Worm (Caenorhabditis elegans) whole organism, L1 larva: ENCODE results near the gene sru-37.

Experiments
- C04F5.9 ChIP-seq: sonication (generic microtip); optimal IDR thresholded peaks from 2 replicates; lab custom pipeline; 2016; ENCODE audit warnings: missing genetic modification characterization, missing compliant biosample characterization
- aly-2 ChIP-seq: fragments of 150-350 bp; optimal IDR thresholded peaks from 2 replicates; lab custom pipeline; 2014; ENCODE audit warnings: missing biosample characterization, missing genetic modification characterization
- ceh-88 ChIP-seq: fragments of 200-800 bp; sonication (Bioruptor generic); IDR thresholded peaks from 2 replicates; pipeline ENCODE4 v1.3.6; 2022; ENCODE audit warnings: missing genetic modification characterization, missing compliant biosample characterization
- fkh-10 ChIP-seq: sonication (generic microtip); optimal IDR thresholded peaks from 2 replicates; lab custom pipeline; 2017; ENCODE audit warnings: missing biosample characterization, missing genetic modification reagents, missing genetic modification characterization
- fkh-4 ChIP-seq: sonication (generic microtip); optimal IDR thresholded peaks from 2 replicates; lab custom pipeline; 2016; ENCODE audit warnings: missing compliant biosample characterization, missing genetic modification characterization, borderline replicate concordance
- mab-9 ChIP-seq: fragments of 200-800 bp; sonication (Bioruptor generic); IDR thresholded peaks from 2 replicates; pipeline ENCODE4 v1.3.6; 2022; ENCODE audit warnings: missing genetic modification reagents, missing genetic modification characterization, missing compliant biosample characterization
- nhr-90 ChIP-seq: sonication (generic microtip); optimal IDR thresholded peaks from 2 replicates; lab custom pipeline; 2016; ENCODE audit warnings: mild to moderate bottlenecking, missing genetic modification characterization, missing compliant biosample characterization; ENCODE audit not compliant: poor library complexity
- unc-62 ChIP-seq: fragments of 150-350 bp; optimal IDR thresholded peaks from 2 replicates; lab custom pipeline; 2014; ENCODE audit warnings: missing biosample characterization, missing genetic modification reagents, missing genetic modification characterization
- ztf-11 ChIP-seq, 2 experiments: sonication (generic microtip); optimal IDR thresholded peaks; 2 replicates each; lab custom pipeline; 2016 to 2017; ENCODE audit warnings: missing genetic modification characterization in 2 of 2, missing biosample characterization in 1 of 2, missing compliant biosample characterization in 1 of 2

DNA sequence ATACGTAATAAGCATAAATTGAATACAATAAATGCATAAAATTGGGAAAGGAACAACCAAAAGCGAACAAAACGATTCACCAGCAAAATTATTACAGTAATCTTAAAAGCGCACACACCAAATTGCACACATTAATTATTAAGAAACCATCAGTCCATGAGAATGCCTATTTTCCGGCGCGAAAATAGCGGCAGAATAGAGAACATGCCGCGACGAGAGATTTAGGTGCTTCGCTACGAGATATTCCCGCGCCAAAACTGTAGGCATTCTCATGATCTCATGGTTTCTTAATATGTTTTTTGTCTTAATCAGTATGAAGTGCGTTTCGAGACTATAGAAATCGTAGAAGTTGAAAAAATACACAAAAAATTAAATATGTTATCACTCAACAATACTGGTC is 21.0 kb upstream of the sru-37 start:
- TF ChIP-seq ceh-88 (GFP tag; lab: Robert Waterston, UW) (no peak), unc-62 (GFP tag; lab: Kevin White, UChicago) (no peak), nhr-90 (tag; lab: Kevin White, UChicago) (no peak), aly-2 (no peak), fkh-4 (tag; lab: Kevin White, UChicago) (no peak), fkh-10 (GFP tag; lab: Kevin White, UChicago) (no peak), mab-9 (GFP tag; lab: Robert Waterston, UW) (no peak), C04F5.9 (tag; lab: Kevin White, UChicago) (no peak), ztf-11 (tag; optimal IDR thresholded peaks at IDR 0.05; lab: Kevin White, UChicago) (no peak)
